Worm (Caenorhabditis elegans): Measurements from ENCODE around the gene gei-8.

DNA sequence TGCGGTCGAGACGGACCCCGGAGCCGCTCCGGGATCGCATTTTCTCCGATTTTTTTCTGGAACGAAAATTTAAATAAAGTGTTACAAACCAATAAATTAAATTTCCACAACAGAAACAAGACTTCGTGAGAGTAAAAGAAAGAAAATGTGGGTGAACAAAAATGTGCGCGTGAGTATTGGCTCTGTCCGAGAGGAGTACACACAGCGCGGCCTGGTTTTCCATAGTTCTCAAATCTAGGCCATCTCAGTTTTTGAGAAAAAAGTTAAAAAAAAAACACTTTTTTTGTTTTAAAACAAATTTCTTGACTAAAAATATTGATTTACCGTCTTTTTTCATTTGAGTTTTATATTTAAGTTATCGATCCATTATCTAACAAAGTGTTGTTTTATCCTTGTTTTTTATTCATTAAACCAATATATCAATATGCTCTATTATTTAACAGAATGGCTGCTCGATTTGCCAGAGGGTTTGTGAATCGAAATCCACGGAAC is 23.6 kb upstream of the gei-8 start, which contains the start of the genes C14B9.8 and mrpl-18:
- TF ChIP-seq nhr-237 (tag; optimal IDR thresholded peaks at IDR 0.05) (peak; percentile 38), unc-62 (GFP tag; optimal IDR thresholded peaks at IDR 0.05) (no peak), pha-4 (tag; optimal IDR thresholded peaks at IDR 0.05) (no peak), nhr-12 (tag; optimal IDR thresholded peaks at IDR 0.05) (no peak), lsy-2 (tag; optimal IDR thresholded peaks at IDR 0.05) (peak; percentile 43), M03D4.4 (tag; optimal IDR thresholded peaks at IDR 0.05) (no peak)
